Worm (Caenorhabditis elegans) whole organism, L1 larva: ENCODE data around the gene Y57G11B.2.
A peak's percentile ranks its signal among the peaks of the same experiment; 100 is the strongest.

ENCODE experiments used
- C16A3.4 ChIP-seq: fragments of 150-350 bp; optimal IDR thresholded peaks from 2 replicates; lab custom pipeline; 2014; ENCODE audit warnings: missing biosample characterization, missing genetic modification characterization
- Y116A8C.19 ChIP-seq: sonication (generic microtip); optimal IDR thresholded peaks from 2 replicates; lab custom pipeline; 2016; ENCODE audit warnings: missing compliant biosample characterization, missing genetic modification characterization, borderline replicate concordance
- aly-2 ChIP-seq: fragments of 150-350 bp; optimal IDR thresholded peaks from 2 replicates; lab custom pipeline; 2014; ENCODE audit warnings: missing biosample characterization, missing genetic modification characterization
- blmp-1 ChIP-seq: fragments of 150-350 bp; optimal IDR thresholded peaks from 2 replicates; lab custom pipeline; 2014; ENCODE audit warnings: missing biosample characterization, missing genetic modification characterization
- ceh-63 ChIP-seq: fragments of 200-800 bp; sonication (Bioruptor generic); optimal IDR thresholded peaks from 2 replicates; lab custom pipeline; 2018; ENCODE audit warnings: mild to moderate bottlenecking, missing genetic modification characterization, missing compliant biosample characterization
- ceh-8 ChIP-seq: fragments of 200-800 bp; sonication (Bioruptor generic); optimal IDR thresholded peaks from 2 replicates; lab custom pipeline; 2018; ENCODE audit warnings: mild to moderate bottlenecking, missing genetic modification characterization, moderate library complexity, missing compliant biosample characterization
- ces-1 ChIP-seq: fragments of 150-350 bp; optimal IDR thresholded peaks from 2 replicates; lab custom pipeline; 2014; ENCODE audit warnings: missing biosample characterization, missing genetic modification reagents, missing genetic modification characterization
- egl-27 ChIP-seq, 2 experiments: fragments of 150-350 bp in 1 of 2; sonication (generic microtip); optimal IDR thresholded peaks; 3 replicates each; lab custom pipeline; 2017 to 2018; ENCODE audit warnings: missing biosample characterization in 2 of 2, missing genetic modification characterization in 2 of 2, missing genetic modification reagents in 2 of 2
- elt-2 ChIP-seq: sonication (generic microtip); optimal IDR thresholded peaks from 2 replicates; lab custom pipeline; 2016; ENCODE audit warnings: missing genetic modification characterization, mild to moderate bottlenecking, inconsistent platforms, missing compliant biosample characterization, missing genetic modification reagents
- ets-5 ChIP-seq: fragments of 200-800 bp; sonication (Bioruptor generic); IDR thresholded peaks from 2 replicates; pipeline ENCODE4 v1.3.6; 2022; ENCODE audit warnings: missing genetic modification characterization, missing compliant biosample characterization
- fkh-10 ChIP-seq: sonication (generic microtip); optimal IDR thresholded peaks from 2 replicates; lab custom pipeline; 2017; ENCODE audit warnings: missing biosample characterization, missing genetic modification reagents, missing genetic modification characterization
- fkh-4 ChIP-seq: sonication (generic microtip); optimal IDR thresholded peaks from 2 replicates; lab custom pipeline; 2016; ENCODE audit warnings: missing compliant biosample characterization, missing genetic modification characterization, borderline replicate concordance
- fkh-8 ChIP-seq: sonication (generic microtip); optimal IDR thresholded peaks from 2 replicates; lab custom pipeline; 2016; ENCODE audit warnings: mild to moderate bottlenecking, missing genetic modification characterization, missing compliant biosample characterization
- fos-1 ChIP-seq: fragments of 150-350 bp; optimal IDR thresholded peaks from 2 replicates; lab custom pipeline; 2014; ENCODE audit warnings: missing biosample characterization, missing genetic modification characterization
- hlh-17 ChIP-seq: fragments of 200-800 bp; sonication (Bioruptor generic); optimal IDR thresholded peaks from 2 replicates; lab custom pipeline; 2018; ENCODE audit warnings: missing genetic modification characterization, mild to moderate bottlenecking, missing compliant biosample characterization, moderate library complexity, borderline replicate concordance
- hpl-2 ChIP-seq: fragments of 150-350 bp; optimal IDR thresholded peaks from 2 replicates; lab custom pipeline; 2014; ENCODE audit warnings: missing biosample characterization, missing genetic modification reagents, missing genetic modification characterization
- irx-1 ChIP-seq: sonication (generic microtip); optimal IDR thresholded peaks from 2 replicates; lab custom pipeline; 2016; ENCODE audit warnings: missing genetic modification characterization, missing compliant biosample characterization
- isw-1 ChIP-seq: fragments of 200-800 bp; sonication (Bioruptor generic); IDR thresholded peaks from 2 replicates; pipeline ENCODE4 v1.3.6; 2022; ENCODE audit warnings: missing genetic modification characterization, missing compliant biosample characterization
- lin-14 ChIP-seq: fragments of 200-800 bp; sonication (Bioruptor generic); optimal IDR thresholded peaks from 2 replicates; lab custom pipeline; 2018; ENCODE audit warnings: mild to moderate bottlenecking, missing genetic modification characterization, moderate library complexity, missing compliant biosample characterization
- lin-15B ChIP-seq: fragments of 150-350 bp; sonication (generic microtip); optimal IDR thresholded peaks from 3 replicates; lab custom pipeline; 2014; ENCODE audit warnings: missing biosample characterization, missing genetic modification characterization
- lir-3 ChIP-seq: sonication (generic microtip); optimal IDR thresholded peaks from 2 replicates; lab custom pipeline; 2016; ENCODE audit warnings: mild to moderate bottlenecking, missing genetic modification characterization, moderate library complexity, missing compliant biosample characterization; ENCODE audit not compliant: poor library complexity
- lsy-2 ChIP-seq, 2 experiments: fragments of 150-350 bp; optimal IDR thresholded peaks; 2 replicates each; lab custom pipeline; 2014; ENCODE audit warnings: missing biosample characterization in 2 of 2, missing genetic modification characterization in 2 of 2
- mef-2 ChIP-seq: fragments of 150-350 bp; optimal IDR thresholded peaks from 2 replicates; lab custom pipeline; 2014; ENCODE audit warnings: missing biosample characterization, missing genetic modification characterization
- nhr-19 ChIP-seq: fragments of 200-800 bp; sonication (Bioruptor generic); conservative IDR thresholded peaks from 2 replicates; pipeline ENCODE4 v1.3.6; 2022; ENCODE audit warnings: missing genetic modification characterization, missing compliant biosample characterization
- nhr-20 ChIP-seq: sonication (generic microtip); optimal IDR thresholded peaks from 2 replicates; lab custom pipeline; 2016; ENCODE audit warnings: mild to moderate bottlenecking, missing genetic modification characterization, missing compliant biosample characterization
- nhr-237 ChIP-seq: fragments of 150-350 bp; optimal IDR thresholded peaks from 2 replicates; lab custom pipeline; 2014; ENCODE audit warnings: missing biosample characterization, missing genetic modification characterization
- nhr-47 ChIP-seq: sonication (generic microtip); optimal IDR thresholded peaks from 2 replicates; lab custom pipeline; 2016; ENCODE audit warnings: mild to moderate bottlenecking, missing genetic modification characterization, moderate library complexity, missing compliant biosample characterization
- nhr-76 ChIP-seq: sonication (generic microtip); optimal IDR thresholded peaks from 2 replicates; lab custom pipeline; 2017; ENCODE audit warnings: missing biosample characterization, missing genetic modification characterization
- nhr-77 ChIP-seq: fragments of 150-350 bp; optimal IDR thresholded peaks from 2 replicates; lab custom pipeline; 2014; ENCODE audit warnings: missing biosample characterization, missing genetic modification characterization
- nhr-84 ChIP-seq: sonication (generic microtip); optimal IDR thresholded peaks from 2 replicates; lab custom pipeline; 2017; ENCODE audit warnings: missing biosample characterization, missing genetic modification characterization
- nhr-85 ChIP-seq: sonication (generic microtip); peaks from one replicate; lab custom pipeline; 2016; ENCODE audit warnings: missing genetic modification characterization, inconsistent platforms, missing compliant biosample characterization
- nhr-90 ChIP-seq: sonication (generic microtip); optimal IDR thresholded peaks from 2 replicates; lab custom pipeline; 2016; ENCODE audit warnings: mild to moderate bottlenecking, missing genetic modification characterization, missing compliant biosample characterization; ENCODE audit not compliant: poor library complexity
- pag-3 ChIP-seq: sonication (generic microtip); optimal IDR thresholded peaks from 2 replicates; lab custom pipeline; 2017; ENCODE audit warnings: missing genetic modification characterization, mild to moderate bottlenecking, missing compliant biosample characterization, antibody characterized with exemption, borderline replicate concordance; ENCODE audit not compliant: insufficient read depth
- skn-1 ChIP-seq: fragments of 150-350 bp; optimal IDR thresholded peaks from 2 replicates; lab custom pipeline; 2014; ENCODE audit warnings: missing biosample characterization, missing genetic modification characterization
- snpc-4 ChIP-seq: fragments of 150-350 bp; optimal IDR thresholded peaks from 2 replicates; lab custom pipeline; 2014; ENCODE audit warnings: missing biosample characterization, missing genetic modification characterization
- snu-23 ChIP-seq: sonication (generic microtip); optimal IDR thresholded peaks from 2 replicates; lab custom pipeline; 2016; ENCODE audit warnings: missing genetic modification characterization, missing compliant biosample characterization
- sox-4 ChIP-seq: sonication (generic microtip); optimal IDR thresholded peaks from 2 replicates; lab custom pipeline; 2016; ENCODE audit warnings: missing genetic modification characterization, missing compliant biosample characterization
- sptf-1 ChIP-seq: fragments of 150-350 bp; optimal IDR thresholded peaks from 2 replicates; lab custom pipeline; 2014; ENCODE audit warnings: missing biosample characterization, missing genetic modification characterization
- sup-37 ChIP-seq: fragments of 200-800 bp; sonication (Bioruptor generic); optimal IDR thresholded peaks from 2 replicates; lab custom pipeline; 2018; ENCODE audit warnings: mild to moderate bottlenecking, missing genetic modification characterization, missing compliant biosample characterization
- swsn-7 ChIP-seq: sonication (generic microtip); optimal IDR thresholded peaks from 2 replicates; lab custom pipeline; 2016; ENCODE audit warnings: missing genetic modification characterization, missing compliant biosample characterization
- tbx-2 ChIP-seq: sonication (generic microtip); optimal IDR thresholded peaks from 2 replicates; lab custom pipeline; 2016; ENCODE audit warnings: missing genetic modification characterization, missing compliant biosample characterization
- tlp-1 ChIP-seq: fragments of 150-350 bp; optimal IDR thresholded peaks from 2 replicates; lab custom pipeline; 2014; ENCODE audit warnings: missing biosample characterization, missing genetic modification characterization
- unc-130 ChIP-seq: fragments of 150-350 bp; optimal IDR thresholded peaks from 2 replicates; lab custom pipeline; 2017; ENCODE audit warnings: missing biosample characterization, missing genetic modification characterization, inconsistent platforms
- unc-30 ChIP-seq: sonication (generic microtip); optimal IDR thresholded peaks from 2 replicates; lab custom pipeline; 2017; ENCODE audit warnings: missing biosample characterization, missing genetic modification characterization
- unc-62 ChIP-seq: fragments of 150-350 bp; optimal IDR thresholded peaks from 2 replicates; lab custom pipeline; 2014; ENCODE audit warnings: missing biosample characterization, missing genetic modification reagents, missing genetic modification characterization
- unc-86 ChIP-seq: sonication (generic microtip); optimal IDR thresholded peaks from 2 replicates; lab custom pipeline; 2016; ENCODE audit warnings: missing genetic modification characterization, missing compliant biosample characterization
- unc-98 ChIP-seq: fragments of 200-800 bp; sonication (Bioruptor generic); IDR thresholded peaks from 2 replicates; pipeline ENCODE4 v1.3.6; 2022; ENCODE audit warnings: missing genetic modification characterization, missing compliant biosample characterization
- vab-15 ChIP-seq: sonication (generic microtip); optimal IDR thresholded peaks from 2 replicates; lab custom pipeline; 2017; ENCODE audit warnings: missing genotype, mild to moderate bottlenecking, missing genetic modification characterization, missing compliant biosample characterization
- zip-4 ChIP-seq: fragments of 200-800 bp; sonication (Bioruptor generic); optimal IDR thresholded peaks from 2 replicates; lab custom pipeline; 2018; ENCODE audit warnings: mild to moderate bottlenecking, missing genetic modification characterization, moderate library complexity, missing compliant biosample characterization

Y57G11B.2 gene

DNA sequence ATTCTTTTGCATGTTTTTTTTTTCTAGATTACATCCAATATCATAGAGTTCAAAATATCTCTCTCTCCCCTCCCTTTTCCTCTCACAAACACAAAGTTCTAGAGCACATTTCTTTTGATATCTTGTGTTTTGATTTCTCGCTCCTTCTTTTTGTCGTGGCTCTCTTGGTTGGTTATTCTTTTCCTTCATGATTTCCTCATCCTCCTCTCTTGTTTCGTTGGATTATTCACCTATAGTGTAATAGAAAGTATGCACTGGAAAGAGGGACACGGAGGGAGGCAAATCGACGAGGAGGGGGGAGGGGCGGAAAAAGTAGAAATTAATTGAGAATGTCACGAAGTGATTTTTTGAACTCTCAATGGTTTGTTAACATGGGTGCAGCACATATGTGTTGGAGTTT, 41.3 kb downstream of the Y57G11B.2 start (continued):
- TF ChIP-seq Y116A8C.19 (tag; lab: Kevin White, UChicago): no peak
- TF ChIP-seq vab-15: no peak
- no peak for TF ChIP-seq unc-86 (tag; lab: Kevin White, UChicago)
- no peak for TF ChIP-seq snpc-4
- peak; percentile 56 for TF ChIP-seq fkh-4 (tag; lab: Kevin White, UChicago)
- no peak for TF ChIP-seq elt-2 (tag; lab: Kevin White, UChicago)
- TF ChIP-seq lin-14 (GFP tag; lab: Kevin White, UChicago): peak; percentile 86
- no peak for TF ChIP-seq aly-2
- TF ChIP-seq fkh-8 (tag; lab: Kevin White, UChicago): peak; percentile 48
- TF ChIP-seq unc-130 (tag; lab: Kevin White, UChicago): no peak
- no peak for TF ChIP-seq isw-1 (GFP tag; lab: Robert Waterston, UW)
- TF ChIP-seq irx-1 (tag; lab: Kevin White, UChicago): no peak
- TF ChIP-seq snu-23 (GFP tag; lab: Kevin White, UChicago): peak; percentile 42
- peak in 1 of 2 experiments; percentile 6 for TF ChIP-seq egl-27 (tag; optimal IDR thresholded peaks at IDR 0.05; lab: Kevin White, UChicago)
- no peak for TF ChIP-seq pag-3
- TF ChIP-seq mef-2 (tag; lab: Kevin White, UChicago): no peak
- TF ChIP-seq lin-15B (tag; lab: Kevin White, UChicago): no peak
- peak; percentile 20 for TF ChIP-seq sox-4
- peak; percentile 15 for TF ChIP-seq C16A3.4 (tag; lab: Kevin White, UChicago)
- TF ChIP-seq ceh-8 (GFP tag; lab: Kevin White, UChicago): no peak
- peak; percentile 26 for TF ChIP-seq skn-1
- TF ChIP-seq tbx-2 (tag; lab: Kevin White, UChicago): peak; percentile 14
- TF ChIP-seq lir-3: no peak
- TF ChIP-seq fkh-10 (GFP tag; lab: Kevin White, UChicago): no peak
- no peak for TF ChIP-seq tlp-1 (tag; lab: Kevin White, UChicago)
- peak; percentile 27 to 35 for TF ChIP-seq lsy-2 (tag; optimal IDR thresholded peaks at IDR 0.05; lab: Kevin White, UChicago)
- no peak for TF ChIP-seq nhr-90 (tag; lab: Kevin White, UChicago)
- TF ChIP-seq ceh-63 (GFP tag; lab: Kevin White, UChicago): no peak
- peak; percentile 50 for TF ChIP-seq nhr-47 (tag; lab: Kevin White, UChicago)
- no peak for TF ChIP-seq nhr-84
- TF ChIP-seq nhr-20: peak; percentile 77
- no peak for TF ChIP-seq hpl-2 (GFP tag; lab: Kevin White, UChicago)
- no peak for TF ChIP-seq nhr-237 (tag; lab: Kevin White, UChicago)
- TF ChIP-seq blmp-1: peak; percentile 2
- peak; percentile 7 for TF ChIP-seq fos-1 (tag; lab: Kevin White, UChicago)
- no peak for TF ChIP-seq nhr-77 (tag; lab: Kevin White, UChicago)
- peak; percentile 57 for TF ChIP-seq nhr-85 (tag; lab: Kevin White, UChicago)
- TF ChIP-seq unc-30 (tag; lab: Kevin White, UChicago): no peak
- TF ChIP-seq sptf-1 (tag; lab: Kevin White, UChicago): no peak
- TF ChIP-seq nhr-76 (tag; lab: Kevin White, UChicago): no peak
- no peak for TF ChIP-seq zip-4
- no peak for TF ChIP-seq ets-5 (GFP tag; lab: Robert Waterston, UW)
- no peak for TF ChIP-seq hlh-17 (GFP tag; lab: Kevin White, UChicago)
- TF ChIP-seq sup-37 (GFP tag; lab: Kevin White, UChicago): no peak
- TF ChIP-seq nhr-19 (GFP tag; lab: Robert Waterston, UW): peak; percentile 60
- TF ChIP-seq unc-62 (GFP tag; lab: Kevin White, UChicago): no peak
- no peak for TF ChIP-seq unc-98
- no peak for TF ChIP-seq ces-1 (GFP tag; lab: Kevin White, UChicago)
- TF ChIP-seq swsn-7 (tag; lab: Kevin White, UChicago): peak; percentile 34
